Fruit fly (Drosophila melanogaster): ENCODE results near the gene mad2.

Gene mad2

DNA sequence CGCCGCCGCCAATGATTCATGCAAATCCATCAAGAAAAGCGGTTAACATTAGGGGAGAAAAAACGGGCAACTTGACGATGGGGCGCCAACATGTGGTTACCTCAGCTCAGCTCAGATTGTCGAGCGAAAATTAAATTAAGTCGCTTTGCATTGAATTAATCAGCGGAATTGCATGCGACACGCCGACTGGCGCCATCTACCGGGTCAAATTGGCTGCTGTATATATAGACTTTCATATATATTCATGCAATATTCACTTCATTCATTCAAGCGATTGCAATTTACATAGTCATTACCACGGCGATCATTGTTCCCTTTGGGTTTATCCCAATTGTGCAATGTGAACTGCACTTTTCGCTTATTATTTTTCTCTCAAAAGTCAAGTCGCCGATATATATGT lies 7.9 kb upstream of the mad2 start:
- TF ChIP-seq Sin3A (optimal IDR thresholded peaks at IDR 0.05) = no peak
- no peak for TF ChIP-seq h (optimal IDR thresholded peaks at IDR 0.05)
- TF ChIP-seq psq (optimal IDR thresholded peaks at IDR 0.05) = no peak
- TF ChIP-seq ttk (optimal IDR thresholded peaks at IDR 0.05) = no peak
- no peak for TF ChIP-seq insv (optimal IDR thresholded peaks at IDR 0.05)
- TF ChIP-seq Myc (optimal IDR thresholded peaks at IDR 0.05) = no peak

DNA sequence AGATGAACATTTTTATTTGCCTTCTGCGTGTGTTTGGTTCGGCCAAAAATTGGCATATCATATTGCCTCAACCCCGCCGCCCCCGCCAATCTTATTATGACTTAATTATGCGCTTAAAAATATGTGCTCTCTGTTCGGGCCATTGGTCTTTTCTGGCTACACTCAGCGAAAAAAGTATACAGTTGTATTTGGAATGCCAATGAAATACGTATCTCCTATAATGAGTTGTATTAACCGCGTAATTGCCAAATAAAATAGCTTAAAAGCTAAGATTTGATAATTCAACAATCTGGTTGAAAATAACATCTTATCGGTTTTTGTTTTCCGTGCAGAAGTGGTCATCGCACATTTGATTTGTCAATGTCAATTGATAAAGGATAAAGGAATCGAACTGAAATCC lies 7.1 kb upstream of the mad2 start:
- TF ChIP-seq Myc (optimal IDR thresholded peaks at IDR 0.05) (no peak), insv (optimal IDR thresholded peaks at IDR 0.05) (no peak), Sin3A (optimal IDR thresholded peaks at IDR 0.05) (no peak)

dm6 chr3L:5819310-5819709 lies 6.4 kb upstream of the mad2 start:
- TF ChIP-seq psq (optimal IDR thresholded peaks at IDR 0.05) (no peak), Myc (optimal IDR thresholded peaks at IDR 0.05) (no peak), insv (optimal IDR thresholded peaks at IDR 0.05) (no peak), h (optimal IDR thresholded peaks at IDR 0.05) (no peak), ttk (optimal IDR thresholded peaks at IDR 0.05) (no peak), Sin3A (optimal IDR thresholded peaks at IDR 0.05) (no peak)

DNA sequence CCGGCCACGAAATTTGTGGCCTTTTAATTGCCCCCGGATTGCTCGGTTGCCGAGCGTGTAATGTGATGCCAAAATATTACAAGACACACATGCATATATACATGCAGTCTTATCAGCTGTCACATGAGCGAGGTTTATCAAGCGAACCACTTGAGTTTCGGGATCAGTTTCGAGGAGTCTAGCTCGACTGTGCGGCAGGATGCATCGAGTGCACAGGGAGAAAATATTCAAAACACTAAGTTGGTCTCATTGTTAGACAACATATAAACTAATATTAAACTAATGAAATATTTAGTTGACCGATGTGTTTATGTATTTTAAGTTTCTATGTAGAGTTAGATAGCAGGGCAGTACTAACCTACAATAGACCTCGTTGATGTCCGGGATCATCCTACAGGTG lies 4.3 kb upstream of the mad2 start:
- no peak for TF ChIP-seq Myc (optimal IDR thresholded peaks at IDR 0.05)
- TF ChIP-seq ttk (optimal IDR thresholded peaks at IDR 0.05) = no peak
- TF ChIP-seq insv (optimal IDR thresholded peaks at IDR 0.05) = no peak
- no peak for TF ChIP-seq h (optimal IDR thresholded peaks at IDR 0.05)
- TF ChIP-seq Sin3A (optimal IDR thresholded peaks at IDR 0.05) = no peak
- TF ChIP-seq psq (optimal IDR thresholded peaks at IDR 0.05) = no peak

dm6 chr3L:5810633-5811341 lies 2.1 kb downstream of the mad2 start, which contains the start of the genes S6k and kri:
S6k (minus strand) TSS chr3L:5810931.
kri (plus strand) TSS chr3L:5810973.
- TF ChIP-seq ttk (optimal IDR thresholded peaks at IDR 0.05) = no peak
- no peak for TF ChIP-seq h (optimal IDR thresholded peaks at IDR 0.05)
- no peak for TF ChIP-seq psq (optimal IDR thresholded peaks at IDR 0.05)
- no peak for TF ChIP-seq insv (optimal IDR thresholded peaks at IDR 0.05)
- TF ChIP-seq Myc (optimal IDR thresholded peaks at IDR 0.05) = no peak
- no peak for TF ChIP-seq Sin3A (optimal IDR thresholded peaks at IDR 0.05)

dm6 chr3L:5809642-5810279 lies 3.1 kb downstream of the mad2 start:
- TF ChIP-seq insv (optimal IDR thresholded peaks at IDR 0.05) (no peak), Myc (optimal IDR thresholded peaks at IDR 0.05) (no peak), psq (optimal IDR thresholded peaks at IDR 0.05) (no peak), Sin3A (optimal IDR thresholded peaks at IDR 0.05) (no peak), h (optimal IDR thresholded peaks at IDR 0.05) (no peak), ttk (optimal IDR thresholded peaks at IDR 0.05) (no peak)

DNA sequence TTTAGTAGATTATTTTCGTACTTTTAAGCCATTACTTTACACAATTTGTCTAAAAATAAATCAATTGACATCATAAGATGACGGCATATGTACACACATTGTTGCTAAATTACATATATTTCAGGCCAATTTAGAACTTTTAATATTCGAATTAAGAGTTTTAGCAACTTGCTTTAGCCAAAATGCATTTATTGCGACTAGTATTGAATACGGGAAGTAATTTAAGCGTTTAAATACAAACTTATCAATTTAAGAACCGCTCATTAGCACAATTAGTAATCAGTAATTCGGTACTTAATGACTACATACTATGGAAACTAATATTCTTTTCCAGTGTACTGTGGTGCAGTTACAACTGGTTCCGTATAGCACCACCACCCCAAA lies 3.7 kb downstream of the mad2 start:
- TF ChIP-seq insv (optimal IDR thresholded peaks at IDR 0.05) = no peak
- no peak for TF ChIP-seq Myc (optimal IDR thresholded peaks at IDR 0.05)
- no peak for TF ChIP-seq ttk (optimal IDR thresholded peaks at IDR 0.05)
- no peak for TF ChIP-seq psq (optimal IDR thresholded peaks at IDR 0.05)

DNA sequence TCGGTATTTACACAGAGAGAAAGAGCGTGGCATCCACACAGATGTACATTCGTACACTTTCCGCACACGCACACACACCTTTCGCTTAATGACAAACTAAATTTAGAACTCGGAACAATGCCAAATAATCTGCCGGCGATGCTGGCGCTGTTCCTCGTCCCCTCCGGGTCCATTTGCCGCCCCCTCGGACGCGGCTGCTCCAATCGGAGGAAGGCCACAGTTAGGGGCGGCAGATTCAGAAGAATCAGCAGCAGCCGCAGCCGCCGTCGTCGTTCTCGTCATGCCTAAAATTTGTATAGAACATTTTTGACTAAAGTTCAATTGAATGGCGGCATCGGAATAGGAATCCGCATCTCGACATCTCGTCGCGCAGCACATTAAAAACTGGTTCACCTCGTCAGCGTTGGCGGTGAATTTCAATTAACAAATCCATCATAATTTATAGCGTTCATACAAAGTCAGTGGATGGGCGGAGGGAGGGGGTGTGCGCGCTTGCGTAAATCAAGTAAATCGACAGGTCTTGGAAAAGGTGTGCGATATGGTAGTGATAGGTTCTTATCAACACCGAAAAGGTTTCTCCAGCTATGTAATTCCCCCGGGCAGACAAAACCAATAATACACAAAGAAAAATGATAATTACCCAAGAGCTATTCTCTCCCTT lies 4.2 kb downstream of the mad2 start:
- TF ChIP-seq insv (optimal IDR thresholded peaks at IDR 0.05) (no peak), Sin3A (optimal IDR thresholded peaks at IDR 0.05) (no peak), ttk (optimal IDR thresholded peaks at IDR 0.05) (no peak), Myc (optimal IDR thresholded peaks at IDR 0.05) (no peak), h (optimal IDR thresholded peaks at IDR 0.05) (no peak), psq (optimal IDR thresholded peaks at IDR 0.05) (no peak)

- TF ChIP-seq psq (optimal IDR thresholded peaks at IDR 0.05) = no peak
- no peak for TF ChIP-seq Myc (optimal IDR thresholded peaks at IDR 0.05)
- TF ChIP-seq ttk (optimal IDR thresholded peaks at IDR 0.05) = no peak
- TF ChIP-seq insv (optimal IDR thresholded peaks at IDR 0.05) = no peak
- no peak for TF ChIP-seq h (optimal IDR thresholded peaks at IDR 0.05)
- no peak for TF ChIP-seq Sin3A (optimal IDR thresholded peaks at IDR 0.05)
Observed at dm6 chr3L:5808101-5808433, 4.8 kb downstream of the mad2 start.

DNA sequence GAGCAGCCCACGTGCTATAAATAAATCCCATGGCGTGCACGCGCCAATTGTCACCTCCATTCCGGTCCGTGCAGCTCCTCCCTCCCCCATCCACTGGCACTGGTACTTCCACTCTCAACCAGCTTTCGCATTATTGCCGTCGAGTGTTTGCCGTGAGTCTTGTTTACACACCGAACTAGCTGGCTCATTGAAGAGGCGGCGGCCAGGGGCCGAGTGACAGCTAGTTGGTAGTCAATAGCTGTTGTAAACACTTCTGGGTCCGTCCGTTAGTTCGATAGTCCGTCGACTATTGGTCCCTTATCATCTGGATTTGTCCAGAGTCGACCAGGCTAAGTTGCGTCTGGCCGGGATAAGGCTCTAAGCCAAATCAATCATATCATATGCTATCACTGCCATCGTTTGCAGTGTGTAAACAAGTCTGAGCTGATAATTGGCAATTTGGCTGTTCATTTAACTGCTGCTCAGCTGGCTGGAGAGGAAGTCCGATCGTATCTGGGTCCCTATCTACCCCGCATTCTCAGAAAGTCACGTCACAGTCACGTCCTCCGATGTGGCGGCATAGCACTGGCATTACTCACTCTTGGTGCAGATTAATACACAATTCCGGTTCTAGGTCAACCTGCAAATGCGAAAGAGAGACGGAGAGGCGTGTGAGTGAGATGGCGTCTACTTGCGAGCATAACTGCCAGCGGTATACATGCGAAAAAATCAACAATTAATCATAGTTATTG lies 5.4 kb downstream of the mad2 start:
- TF ChIP-seq Myc (optimal IDR thresholded peaks at IDR 0.05) = no peak

- TF ChIP-seq ttk (optimal IDR thresholded peaks at IDR 0.05) = no peak
- TF ChIP-seq psq (optimal IDR thresholded peaks at IDR 0.05) = no peak
- TF ChIP-seq Myc (optimal IDR thresholded peaks at IDR 0.05) = no peak
- no peak for TF ChIP-seq insv (optimal IDR thresholded peaks at IDR 0.05)
- TF ChIP-seq Sin3A (optimal IDR thresholded peaks at IDR 0.05) = no peak
- TF ChIP-seq h (optimal IDR thresholded peaks at IDR 0.05) = no peak
Observed at dm6 chr3L:5802733-5803132, 10.2 kb downstream of the mad2 start, which contains the start of gene CG42272. CG42272 (plus strand) TSS chr3L:5803033.

dm6 chr3L:5802063-5802531 lies 10.8 kb downstream of the mad2 start:
- no peak for TF ChIP-seq ttk (optimal IDR thresholded peaks at IDR 0.05)
- no peak for TF ChIP-seq Sin3A (optimal IDR thresholded peaks at IDR 0.05)
- no peak for TF ChIP-seq insv (optimal IDR thresholded peaks at IDR 0.05)
- TF ChIP-seq psq (optimal IDR thresholded peaks at IDR 0.05) = no peak
- TF ChIP-seq Myc (optimal IDR thresholded peaks at IDR 0.05) = no peak
- no peak for TF ChIP-seq h (optimal IDR thresholded peaks at IDR 0.05)

Measured in Kc167 (cell line).